Worm (Caenorhabditis elegans) whole organism, L1 larva: ENCODE data around the gene F26F2.4.
"Not testable (repeated sequence)": the region's sequence is repeated elsewhere in the genome, so short reads cannot be mapped to it uniquely, and the experiment has no call there.

Experiments
- ces-1 ChIP-seq: fragments of 150-350 bp; optimal IDR thresholded peaks from 2 replicates; lab custom pipeline; 2014; ENCODE audit warnings: missing biosample characterization, missing genetic modification reagents, missing genetic modification characterization
- nhr-12 ChIP-seq: sonication (generic microtip); optimal IDR thresholded peaks from 2 replicates; lab custom pipeline; 2017; ENCODE audit warnings: missing biosample characterization, missing genetic modification characterization
- sox-4 ChIP-seq: sonication (generic microtip); optimal IDR thresholded peaks from 2 replicates; lab custom pipeline; 2016; ENCODE audit warnings: missing genetic modification characterization, missing compliant biosample characterization
- sptf-1 ChIP-seq: fragments of 150-350 bp; optimal IDR thresholded peaks from 2 replicates; lab custom pipeline; 2014; ENCODE audit warnings: missing biosample characterization, missing genetic modification characterization

ce11 chrV:20564054-20564453, 5.0 kb upstream of the F26F2.4 start, which contains the start of gene F26F2.13:
- TF ChIP-seq ces-1 (GFP tag; lab: Kevin White, UChicago); sptf-1 (tag; lab: Kevin White, UChicago); nhr-12 (tag; lab: Kevin White, UChicago); sox-4 (tag; lab: Kevin White, UChicago): not testable (repeated sequence)
